Fruit fly (Drosophila melanogaster) whole organism: ENCODE results near the gene Prestin.
A peak's percentile ranks its signal among the peaks of the same experiment; 100 is the strongest.

ENCODE experiments used
- CG8478 ChIP-seq: fragments of >200 bp; optimal IDR thresholded peaks from 2 replicates; lab custom pipeline; 2018; ENCODE audit warnings: inconsistent platforms
- Dll ChIP-seq: fragments of >200 bp; optimal IDR thresholded peaks from 2 replicates; lab custom pipeline; 2017
- EcR ChIP-seq, 2 experiments: fragments of >200 bp; optimal IDR thresholded peaks; 2 replicates each; lab custom pipeline; 2017; ENCODE audit warnings: missing biosample characterization in 2 of 2, missing genetic modification characterization in 2 of 2, missing genetic modification reagents in 2 of 2
- pan ChIP-seq: fragments of >200 bp; optimal IDR thresholded peaks from 2 replicates; lab custom pipeline; 2017
- psq ChIP-seq: fragments of >200 bp; optimal IDR thresholded peaks from 2 replicates; lab custom pipeline; 2017
- usp ChIP-seq: fragments of >200 bp; optimal IDR thresholded peaks from 2 replicates; lab custom pipeline; 2017; ENCODE audit warnings: missing biosample characterization, missing genetic modification characterization, mixed read lengths

Prestin gene

DNA sequence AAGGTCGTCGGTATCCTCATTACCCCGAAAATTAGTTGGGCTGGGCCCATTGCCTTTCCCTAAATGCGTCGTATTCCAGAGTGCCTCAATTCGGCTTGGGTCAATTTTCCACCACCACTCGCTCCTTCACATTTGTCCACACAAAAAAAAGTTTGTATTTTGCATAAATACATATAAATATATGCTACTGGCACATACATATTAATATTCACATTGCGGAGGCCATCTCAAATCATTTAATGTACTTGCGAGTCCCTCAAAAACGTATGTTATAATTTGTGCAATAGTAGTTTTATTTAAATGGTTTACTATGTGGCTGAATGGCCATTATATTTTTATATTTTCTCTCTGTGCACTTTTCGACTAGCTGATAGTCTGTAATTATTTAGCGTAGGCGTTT, 34.0 kb upstream of the Prestin start:
- no peak for TF ChIP-seq CG8478 (lab: Kevin White, UChicago)
- no peak for TF ChIP-seq usp (GFP tag; lab: Kevin White, UChicago)
- no peak for TF ChIP-seq psq
- TF ChIP-seq Dll (lab: Kevin White, UChicago), result no peak
- TF ChIP-seq pan, result no peak
- TF ChIP-seq EcR (GFP tag; optimal IDR thresholded peaks at IDR 0.05; lab: Kevin White, UChicago), result no peak

DNA sequence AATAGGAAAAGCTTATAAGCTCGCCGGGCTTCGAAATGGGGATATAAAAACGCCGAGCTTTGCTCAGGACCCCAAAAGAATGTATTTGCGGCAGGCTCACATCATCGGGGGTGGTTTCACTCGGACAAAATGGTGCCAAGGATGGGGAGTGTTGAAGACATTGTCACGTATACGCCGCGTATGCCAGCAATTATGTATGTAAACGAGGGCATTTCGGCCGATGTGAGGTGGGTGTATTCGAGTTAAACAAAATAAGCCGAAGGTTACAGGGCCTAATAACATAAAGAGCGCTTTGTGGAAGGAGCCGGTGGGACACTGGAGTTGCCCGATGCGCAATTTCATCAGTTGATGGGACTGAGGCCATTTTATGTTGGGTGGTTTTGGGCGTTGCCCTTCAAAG, 33.4 kb upstream of the Prestin start:
- TF ChIP-seq psq (no peak), pan (no peak), usp (GFP tag; lab: Kevin White, UChicago) (no peak), EcR (GFP tag; optimal IDR thresholded peaks at IDR 0.05; lab: Kevin White, UChicago) (no peak), Dll (lab: Kevin White, UChicago) (no peak), CG8478 (lab: Kevin White, UChicago) (no peak)

DNA sequence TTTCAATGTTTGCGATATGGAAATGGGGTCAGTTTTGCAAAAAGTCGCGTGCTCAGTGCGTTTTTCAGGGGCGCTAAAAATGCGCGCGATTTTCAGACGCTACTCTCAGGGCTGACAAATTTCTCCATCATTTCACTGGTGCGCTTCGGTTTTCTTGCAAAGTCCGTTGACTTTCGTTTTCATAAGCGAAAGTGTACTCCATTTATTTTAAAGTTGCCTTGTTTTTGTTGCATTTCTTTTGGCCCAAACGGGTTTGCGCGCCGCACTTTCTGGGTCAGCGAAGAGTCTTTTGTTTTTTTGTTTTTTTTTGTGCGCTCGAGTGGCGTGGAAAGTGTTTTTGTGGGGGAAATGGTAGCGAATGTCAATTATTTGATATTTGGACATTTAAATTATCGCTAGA, 32.0 kb upstream of the Prestin start:
- no peak for TF ChIP-seq pan
- no peak for TF ChIP-seq usp (GFP tag; lab: Kevin White, UChicago)
- TF ChIP-seq Dll (lab: Kevin White, UChicago), result no peak
- no peak for TF ChIP-seq psq
- no peak for TF ChIP-seq EcR (GFP tag; optimal IDR thresholded peaks at IDR 0.05; lab: Kevin White, UChicago)
- TF ChIP-seq CG8478 (lab: Kevin White, UChicago), result no peak

DNA sequence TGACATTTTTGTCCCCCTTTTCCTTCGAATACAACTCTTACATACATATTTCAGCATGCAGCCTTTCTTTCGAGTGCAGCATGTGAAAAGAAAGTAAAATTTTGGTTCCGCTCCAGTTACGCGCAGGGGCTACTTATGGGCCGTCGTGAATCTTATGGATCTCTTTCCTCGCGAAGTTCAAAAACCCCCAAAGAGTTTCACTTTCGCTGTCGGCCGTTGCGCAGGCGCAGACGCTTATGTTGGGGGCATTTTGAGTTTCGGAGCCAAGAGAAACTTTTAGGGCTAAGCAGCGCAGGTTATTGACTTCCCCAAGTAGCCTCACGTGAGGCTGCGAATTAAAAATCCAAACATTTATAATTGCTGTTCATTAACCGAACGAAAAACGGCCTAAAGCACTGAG, 31.0 kb upstream of the Prestin start:
- TF ChIP-seq CG8478 (lab: Kevin White, UChicago), result no peak
- TF ChIP-seq psq, result no peak
- TF ChIP-seq EcR (GFP tag; optimal IDR thresholded peaks at IDR 0.05; lab: Kevin White, UChicago), result no peak
- no peak for TF ChIP-seq pan
- no peak for TF ChIP-seq Dll (lab: Kevin White, UChicago)
- no peak for TF ChIP-seq usp (GFP tag; lab: Kevin White, UChicago)

DNA sequence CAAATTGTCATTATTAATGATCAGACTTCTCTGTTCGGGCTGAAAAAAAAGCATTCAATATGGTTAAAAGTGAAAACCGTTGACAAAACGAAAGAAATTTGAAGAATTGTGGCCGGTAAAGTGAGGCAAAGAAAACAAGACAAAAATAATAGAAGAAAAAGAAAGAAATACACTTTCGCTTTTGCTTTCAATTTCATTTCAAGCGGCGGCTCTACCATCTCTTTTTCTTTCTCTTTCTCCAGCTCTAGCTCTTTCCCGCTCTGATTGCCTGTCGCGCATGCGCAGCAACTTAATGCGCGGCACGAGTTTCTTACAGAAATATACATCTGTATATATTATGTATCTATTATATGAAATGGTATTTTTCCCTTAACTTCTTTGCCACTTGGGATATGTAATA, 29.7 kb upstream of the Prestin start:
- TF ChIP-seq psq (no peak), pan (no peak), EcR (GFP tag; optimal IDR thresholded peaks at IDR 0.05; lab: Kevin White, UChicago) (no peak), Dll (lab: Kevin White, UChicago) (no peak), usp (GFP tag; lab: Kevin White, UChicago) (no peak), CG8478 (lab: Kevin White, UChicago) (no peak)

DNA sequence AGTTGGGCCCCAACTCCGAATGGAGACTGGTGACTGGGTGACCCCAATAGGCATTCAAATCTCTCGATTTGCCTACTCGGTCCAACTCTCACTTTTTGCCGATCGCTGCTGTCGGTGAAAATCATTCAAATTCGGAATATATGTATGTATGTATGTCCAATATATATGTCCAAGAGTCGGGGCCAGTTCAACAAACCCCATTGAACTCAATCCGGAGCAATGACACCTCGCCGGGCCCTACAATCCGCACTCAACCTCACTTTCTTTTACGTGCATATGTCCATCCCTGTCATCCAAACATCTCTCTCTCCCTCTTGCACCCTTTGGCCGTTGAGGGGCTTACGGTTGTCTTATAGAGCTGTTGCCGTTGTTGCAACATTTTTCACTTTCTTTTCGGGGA, 27.4 kb upstream of the Prestin start:
- TF ChIP-seq usp (GFP tag; lab: Kevin White, UChicago), result no peak
- no peak for TF ChIP-seq Dll (lab: Kevin White, UChicago)
- no peak for TF ChIP-seq CG8478 (lab: Kevin White, UChicago)
- no peak for TF ChIP-seq pan
- no peak for TF ChIP-seq psq

DNA sequence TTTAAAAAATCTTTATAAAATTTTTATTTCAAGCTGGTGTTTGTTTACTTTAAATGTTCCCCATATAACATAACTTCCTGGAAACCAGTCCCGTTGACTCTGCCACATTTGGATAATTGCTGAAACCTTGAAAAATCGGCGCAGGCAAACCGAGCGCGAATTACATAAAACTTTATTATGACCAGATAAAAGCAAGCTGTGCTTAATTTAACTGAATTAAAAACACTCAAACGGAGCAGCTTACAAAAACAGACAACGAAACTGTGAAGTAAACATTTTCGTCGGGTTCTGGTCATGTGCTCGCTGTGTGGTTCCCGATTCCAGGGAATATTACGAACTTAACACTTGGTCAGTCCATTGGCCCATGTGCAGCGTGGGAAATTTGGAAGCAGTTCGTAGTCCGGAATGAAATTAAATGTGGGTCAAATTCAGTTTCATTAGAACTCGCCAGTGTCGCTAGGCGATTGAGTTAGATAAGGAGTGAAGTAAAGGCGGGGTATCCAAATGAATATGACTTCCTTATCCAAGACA, 26.2 kb upstream of the Prestin start:
- TF ChIP-seq psq (no peak), EcR (GFP tag; optimal IDR thresholded peaks at IDR 0.05; lab: Kevin White, UChicago) (no peak), pan (no peak), Dll (lab: Kevin White, UChicago) (no peak), CG8478 (lab: Kevin White, UChicago) (no peak), usp (GFP tag; lab: Kevin White, UChicago) (no peak)

DNA sequence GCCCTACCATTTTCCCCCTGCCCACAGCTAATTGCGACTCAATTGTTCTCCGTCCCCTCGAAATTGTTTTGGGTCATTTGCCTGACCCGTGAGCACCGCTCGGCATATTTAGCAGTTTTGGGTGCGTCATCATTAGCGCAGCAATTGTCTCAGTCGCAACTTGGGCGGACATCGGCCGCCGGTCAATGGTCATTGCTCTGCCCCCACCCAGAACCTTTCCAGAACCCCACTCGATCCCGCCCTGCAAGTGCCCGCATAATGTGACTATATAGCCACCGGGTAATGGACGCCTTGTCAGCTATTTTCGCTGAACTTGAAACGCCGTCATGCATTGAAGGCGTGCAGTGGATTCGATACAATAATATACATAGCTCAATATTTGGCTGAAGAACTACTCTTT, 25.5 kb upstream of the Prestin start:
- TF ChIP-seq usp (GFP tag; lab: Kevin White, UChicago) (no peak), EcR (GFP tag; optimal IDR thresholded peaks at IDR 0.05; lab: Kevin White, UChicago) (no peak), pan (no peak), psq (no peak), CG8478 (lab: Kevin White, UChicago) (no peak), Dll (lab: Kevin White, UChicago) (no peak)

DNA sequence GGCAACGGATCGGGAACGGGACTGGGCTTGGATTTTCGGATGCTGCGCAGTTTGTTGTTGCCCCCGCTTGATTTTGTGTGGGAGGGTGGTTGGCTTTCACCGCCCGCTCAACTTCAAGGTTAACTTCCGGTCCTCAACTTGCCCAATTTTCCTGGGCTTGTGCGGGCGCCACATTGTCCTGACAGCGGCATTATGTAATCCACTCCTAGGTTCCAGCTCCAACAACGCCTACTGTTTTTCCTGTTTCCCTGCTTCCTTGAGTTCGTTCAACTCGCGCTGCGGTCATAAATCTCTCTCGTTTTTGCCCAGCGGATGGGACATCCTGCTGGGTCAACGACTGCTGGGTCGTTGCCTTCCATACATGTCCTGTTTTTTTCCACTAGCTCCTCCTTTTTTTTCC, 24.3 kb upstream of the Prestin start:
- TF ChIP-seq EcR (GFP tag; optimal IDR thresholded peaks at IDR 0.05; lab: Kevin White, UChicago) (peak in 1 of 2 experiments; percentile 28), CG8478 (lab: Kevin White, UChicago) (no peak)

DNA sequence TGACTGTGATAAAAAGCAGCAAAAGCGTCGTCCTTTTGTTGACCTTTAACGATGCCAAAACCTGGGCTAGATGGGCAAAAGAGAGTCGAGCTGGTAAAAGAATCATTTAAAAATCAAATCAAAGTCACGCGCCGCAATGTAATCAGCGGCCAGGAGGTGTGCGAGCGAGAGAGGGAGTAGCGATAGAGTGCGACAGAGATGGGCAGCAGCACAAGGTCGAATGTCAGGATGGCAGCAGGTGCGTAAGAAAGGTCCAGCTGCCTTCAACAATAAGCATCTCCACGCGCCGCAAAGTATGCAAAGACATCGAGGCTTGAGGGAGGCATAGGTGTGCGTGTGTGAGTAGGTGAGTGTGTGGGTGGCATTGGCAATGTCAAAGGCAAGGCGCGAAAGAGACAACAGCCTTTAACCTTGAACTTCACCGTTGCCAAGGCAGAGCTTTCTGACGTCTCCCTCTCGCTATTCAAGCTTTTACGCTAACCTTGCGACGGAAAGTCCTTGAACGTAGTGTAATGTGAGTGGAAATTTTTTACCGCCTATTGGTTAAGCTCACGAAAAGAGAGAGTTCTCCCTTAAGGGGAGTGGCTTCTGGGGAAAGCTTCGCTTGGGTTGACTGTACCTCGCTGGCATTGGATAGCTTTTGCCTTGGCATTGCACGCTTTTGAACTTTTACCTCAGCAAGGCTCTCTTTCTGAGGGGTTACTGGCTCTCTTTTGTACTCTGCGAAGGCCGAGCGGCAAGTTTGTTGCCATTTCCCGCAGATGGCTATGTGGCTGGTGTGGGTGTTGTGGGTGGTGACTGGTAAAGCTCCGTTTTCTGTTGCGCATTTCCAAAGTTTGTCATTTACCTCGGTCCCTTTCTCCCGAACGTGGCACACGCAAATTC, 22.3 kb upstream of the Prestin start:
- TF ChIP-seq EcR (GFP tag; optimal IDR thresholded peaks at IDR 0.05; lab: Kevin White, UChicago), result no peak
- TF ChIP-seq CG8478 (lab: Kevin White, UChicago), result no peak
- TF ChIP-seq usp (GFP tag; lab: Kevin White, UChicago), result no peak
- TF ChIP-seq Dll (lab: Kevin White, UChicago), result no peak
- no peak for TF ChIP-seq psq
- TF ChIP-seq pan, result no peak

DNA sequence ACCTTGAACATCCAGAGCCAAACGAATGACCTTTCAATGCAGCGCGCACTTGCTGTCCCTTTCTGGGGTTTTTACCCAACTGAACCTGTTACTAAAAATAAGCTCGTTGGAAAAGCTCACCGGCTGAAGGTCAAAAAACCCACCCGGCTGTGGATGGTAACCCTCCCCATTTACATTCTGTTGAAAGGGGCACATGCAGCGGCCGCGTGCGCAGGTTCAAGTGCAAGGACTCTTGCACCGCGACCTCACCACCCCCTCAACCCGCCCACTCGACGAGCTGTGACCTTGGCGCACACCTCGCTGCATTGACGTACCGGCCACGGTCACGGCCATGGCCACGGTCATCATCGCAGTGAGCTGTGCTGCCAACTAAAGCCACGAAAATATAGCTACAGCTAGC, 20.5 kb upstream of the Prestin start:
- no peak for TF ChIP-seq pan
- TF ChIP-seq EcR (GFP tag; optimal IDR thresholded peaks at IDR 0.05; lab: Kevin White, UChicago), result no peak
- TF ChIP-seq psq, result no peak
- TF ChIP-seq Dll (lab: Kevin White, UChicago), result no peak
- no peak for TF ChIP-seq CG8478 (lab: Kevin White, UChicago)
- TF ChIP-seq usp (GFP tag; lab: Kevin White, UChicago), result no peak

DNA sequence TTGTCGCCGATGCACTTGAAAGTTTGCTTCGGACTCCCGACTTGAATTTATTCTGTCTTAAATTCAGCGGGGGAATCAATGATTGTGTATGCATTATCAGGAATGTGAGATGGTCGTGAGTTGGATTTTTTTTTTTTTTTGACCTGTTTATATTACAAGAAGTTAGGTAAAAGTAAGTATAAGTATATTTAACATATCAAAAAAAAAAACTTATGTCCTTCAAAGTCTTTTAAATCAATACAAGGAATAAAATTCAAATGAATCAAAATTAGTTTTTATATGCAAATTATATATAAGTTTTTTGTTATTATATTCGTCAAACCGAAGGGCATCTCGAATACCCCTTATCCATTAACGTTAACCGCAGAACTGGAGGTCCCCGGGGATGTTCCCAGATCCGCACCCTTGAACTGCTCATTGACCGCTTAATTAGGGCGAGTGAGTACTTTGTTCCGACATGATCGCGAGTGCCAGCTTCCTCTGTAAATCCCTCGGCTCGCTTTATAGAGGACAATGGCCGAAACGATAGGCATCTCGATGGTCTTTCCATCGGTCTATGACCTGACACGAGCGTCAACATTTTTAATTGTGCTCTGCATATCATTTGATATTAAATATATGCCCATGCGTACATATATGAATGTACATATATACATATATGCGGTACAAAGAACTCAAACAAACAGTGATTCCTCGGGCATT, 19.1 kb upstream of the Prestin start:
- TF ChIP-seq EcR (GFP tag; optimal IDR thresholded peaks at IDR 0.05; lab: Kevin White, UChicago) (peak in 1 of 2 experiments; percentile 66), psq (no peak), pan (no peak)
